Fruit fly (Drosophila melanogaster) whole organism, adult: ENCODE measurements around the gene Nmnat.

Experiments
- CG11617 ChIP-seq: fragments of 200-800 bp; sonication (Bioruptor generic); optimal IDR thresholded peaks from 2 replicates; lab custom pipeline; 2017; ENCODE audit warnings: mild to moderate bottlenecking, missing biosample characterization, missing genetic modification reagents, missing genetic modification characterization
- CG12768 ChIP-seq: fragments of 200-800 bp; sonication (Bioruptor generic); optimal IDR thresholded peaks from 2 replicates; lab custom pipeline; 2017; ENCODE audit warnings: missing biosample characterization, missing genetic modification characterization, mild to moderate bottlenecking, moderate library complexity, missing genetic modification reagents
- CG14711 ChIP-seq: fragments of 200-800 bp; sonication (Bioruptor generic); optimal IDR thresholded peaks from 2 replicates; lab custom pipeline; 2018; ENCODE audit warnings: missing biosample characterization, mild to moderate bottlenecking, missing genetic modification characterization, moderate library complexity
- CG1620 ChIP-seq: fragments of 200-800 bp; sonication (Bioruptor generic); optimal IDR thresholded peaks from 2 replicates; lab custom pipeline; 2016; ENCODE audit warnings: missing biosample characterization, missing genetic modification characterization
- CG33017 ChIP-seq: fragments of 200-800 bp; sonication (Bioruptor generic); optimal IDR thresholded peaks from 2 replicates; lab custom pipeline; 2018; ENCODE audit warnings: missing biosample characterization, mild to moderate bottlenecking, missing genetic modification characterization, moderate library complexity
- CG5204 ChIP-seq: fragments of 200-800 bp; sonication (Bioruptor generic); optimal IDR thresholded peaks from 2 replicates; lab custom pipeline; 2016; ENCODE audit warnings: missing biosample characterization, missing genetic modification characterization
- CG7045 ChIP-seq: fragments of 200-800 bp; sonication (Bioruptor generic); optimal IDR thresholded peaks from 2 replicates; lab custom pipeline; 2017; ENCODE audit warnings: missing biosample characterization, mild to moderate bottlenecking, missing genetic modification characterization
- CG7101 ChIP-seq: fragments of 200-800 bp; sonication (Bioruptor generic); optimal IDR thresholded peaks from 2 replicates; lab custom pipeline; 2018; ENCODE audit warnings: missing biosample characterization, mild to moderate bottlenecking, missing genetic modification characterization, moderate library complexity
- Clk ChIP-seq: fragments of 200-800 bp; sonication (Bioruptor generic); optimal IDR thresholded peaks from 2 replicates; lab custom pipeline; 2017; ENCODE audit warnings: missing biosample characterization, missing genetic modification characterization
- Crg-1 ChIP-seq: fragments of 200-800 bp; sonication (Bioruptor generic); optimal IDR thresholded peaks from 2 replicates; lab custom pipeline; 2016; ENCODE audit warnings: missing biosample characterization, missing genetic modification characterization
- Hr96 ChIP-seq: fragments of 200-800 bp; sonication (Bioruptor generic); optimal IDR thresholded peaks from 2 replicates; lab custom pipeline; 2016; ENCODE audit warnings: missing biosample characterization, missing genetic modification characterization
- Mnt ChIP-seq: fragments of 200-800 bp; sonication (Bioruptor generic); optimal IDR thresholded peaks from 2 replicates; lab custom pipeline; 2016; ENCODE audit warnings: missing biosample characterization, mild to moderate bottlenecking, missing genetic modification characterization
- bab1 ChIP-seq: fragments of 200-800 bp; sonication (Bioruptor generic); optimal IDR thresholded peaks from 3 replicates; lab custom pipeline; 2019; ENCODE audit warnings: missing biosample characterization, mild to moderate bottlenecking, missing genetic modification characterization, moderate library complexity
- cic ChIP-seq: fragments of 200-800 bp; sonication (Bioruptor generic); optimal IDR thresholded peaks from 2 replicates; lab custom pipeline; 2017; ENCODE audit warnings: missing biosample characterization, mild to moderate bottlenecking, missing genetic modification characterization, moderate library complexity
- cnc ChIP-seq, 2 experiments: fragments of >200 bp; optimal IDR thresholded peaks; 2 replicates each; lab custom pipeline; 2017
- kay ChIP-seq: fragments of 200-800 bp; sonication (Bioruptor generic); peaks from one replicate; lab custom pipeline; 2016; ENCODE audit warnings: missing biosample characterization, missing genetic modification characterization, borderline replicate concordance
- ovo ChIP-seq: fragments of 200-800 bp; sonication (Bioruptor generic); optimal IDR thresholded peaks from 2 replicates; lab custom pipeline; 2016; ENCODE audit warnings: missing biosample characterization, missing genetic modification characterization
- pad ChIP-seq: fragments of 200-800 bp; sonication (Bioruptor generic); optimal IDR thresholded peaks from 3 replicates; lab custom pipeline; 2017; ENCODE audit warnings: missing biosample characterization, missing genetic modification characterization, mild to moderate bottlenecking, moderate library complexity, missing genetic modification reagents
- tj ChIP-seq: fragments of 200-800 bp; sonication (Bioruptor generic); optimal IDR thresholded peaks from 3 replicates; lab custom pipeline; 2017; ENCODE audit warnings: missing biosample characterization, mild to moderate bottlenecking, missing genetic modification characterization, moderate library complexity
- toe ChIP-seq: fragments of 200-800 bp; sonication (Bioruptor generic); optimal IDR thresholded peaks from 2 replicates; lab custom pipeline; 2016; ENCODE audit warnings: missing biosample characterization, missing genetic modification characterization

Gene Nmnat

dm6 chr3R:24944920-24945853, at the start of gene Nmnat, which contains the start of gene ssh:
Gene Nmnat, plus strand, starts transcription at chr3R:24945237.
Gene ssh, minus strand, starts transcription at chr3R:24944956.
- TF ChIP-seq tj (GFP tag; lab: Kevin White, UChicago) (peak; percentile 13), CG5204 (GFP tag; lab: Kevin White, UChicago) (peak; percentile 71), CG12768 (GFP tag; lab: Kevin White, UChicago) (no peak), pad (peak; percentile 55), toe (GFP tag; lab: Kevin White, UChicago) (peak; percentile 69), Hr96 (peak; percentile 53), cic (GFP tag; lab: Kevin White, UChicago) (no peak), Mnt (GFP tag; lab: Kevin White, UChicago) (peak; percentile 34), Clk (GFP tag; lab: Kevin White, UChicago) (no peak), CG7045 (GFP tag; lab: Kevin White, UChicago) (peak; percentile 31), CG1620 (GFP tag; lab: Kevin White, UChicago) (peak; percentile 50), Crg-1 (GFP tag; lab: Kevin White, UChicago) (peak; percentile 58), CG33017 (tag; lab: Kevin White, UChicago) (no peak), ovo (GFP tag; lab: Kevin White, UChicago) (no peak), CG11617 (GFP tag; lab: Kevin White, UChicago) (peak; percentile 63), CG14711 (tag; lab: Kevin White, UChicago) (peak; percentile 38), cnc (optimal IDR thresholded peaks at IDR 0.05; lab: Kevin White, UChicago) (no peak), kay (GFP tag; lab: Kevin White, UChicago) (no peak), bab1 (peak; percentile 81), CG7101 (tag; lab: Kevin White, UChicago) (peak; percentile 53)

- TF ChIP-seq pad (no peak), CG11617 (GFP tag; lab: Kevin White, UChicago) (no peak), CG7101 (tag; lab: Kevin White, UChicago) (no peak), Hr96 (no peak)
Observed at dm6 chr3R:24900816-24901215, 44.2 kb upstream of the Nmnat start, which contains the start of gene CG10845. Gene CG10845, plus strand, starts transcription at chr3R:24901116.

- TF ChIP-seq Clk (GFP tag; lab: Kevin White, UChicago) (no peak), toe (GFP tag; lab: Kevin White, UChicago) (no peak), ovo (GFP tag; lab: Kevin White, UChicago) (no peak), CG7045 (GFP tag; lab: Kevin White, UChicago) (no peak)
Observed at dm6 chr3R:24905959-24906634, 38.9 kb upstream of the Nmnat start, which contains the start of gene CG13643. Gene CG13643, minus strand, starts transcription at chr3R:24906004.

dm6 chr3R:24906648-24907047, 38.4 kb upstream of the Nmnat start:
- no peak for TF ChIP-seq cnc (optimal IDR thresholded peaks at IDR 0.05; lab: Kevin White, UChicago)
- TF ChIP-seq Mnt (GFP tag; lab: Kevin White, UChicago), result no peak
- no peak for TF ChIP-seq CG14711 (tag; lab: Kevin White, UChicago)
- TF ChIP-seq bab1, result no peak
- TF ChIP-seq CG33017 (tag; lab: Kevin White, UChicago), result no peak
- no peak for TF ChIP-seq pad
- no peak for TF ChIP-seq tj (GFP tag; lab: Kevin White, UChicago)

- TF ChIP-seq toe (GFP tag; lab: Kevin White, UChicago), result no peak
- TF ChIP-seq CG11617 (GFP tag; lab: Kevin White, UChicago), result no peak
- TF ChIP-seq tj (GFP tag; lab: Kevin White, UChicago), result no peak
- no peak for TF ChIP-seq kay (GFP tag; lab: Kevin White, UChicago)
- TF ChIP-seq Mnt (GFP tag; lab: Kevin White, UChicago), result no peak
- no peak for TF ChIP-seq CG33017 (tag; lab: Kevin White, UChicago)
- no peak for TF ChIP-seq CG5204 (GFP tag; lab: Kevin White, UChicago)
- no peak for TF ChIP-seq ovo (GFP tag; lab: Kevin White, UChicago)
- no peak for TF ChIP-seq Clk (GFP tag; lab: Kevin White, UChicago)
- TF ChIP-seq CG7101 (tag; lab: Kevin White, UChicago), result no peak
- no peak for TF ChIP-seq CG1620 (GFP tag; lab: Kevin White, UChicago)
- TF ChIP-seq CG12768 (GFP tag; lab: Kevin White, UChicago), result no peak
- TF ChIP-seq Hr96, result no peak
- TF ChIP-seq cic (GFP tag; lab: Kevin White, UChicago), result no peak
- no peak for TF ChIP-seq bab1
- no peak for TF ChIP-seq CG7045 (GFP tag; lab: Kevin White, UChicago)
- TF ChIP-seq CG14711 (tag; lab: Kevin White, UChicago), result no peak
- TF ChIP-seq pad, result no peak
- no peak for TF ChIP-seq Crg-1 (GFP tag; lab: Kevin White, UChicago)
- TF ChIP-seq cnc (optimal IDR thresholded peaks at IDR 0.05; lab: Kevin White, UChicago), result no peak
Observed at dm6 chr3R:24908034-24908433, 37.0 kb upstream of the Nmnat start.
